Fruit fly (Drosophila melanogaster) whole organism, embryonic: Measurements from ENCODE around the gene Snx21.

Source experiments
- Adf1 ChIP-seq: fragments of 200-800 bp; sonication (Bioruptor generic); IDR thresholded peaks from 2 replicates; pipeline ENCODE4 v1.3.6; 2022; ENCODE audit warnings: missing biosample characterization, missing genetic modification characterization
- CG10543 ChIP-seq: fragments of 200-800 bp; sonication (Bioruptor generic); optimal IDR thresholded peaks from 3 replicates; lab custom pipeline; 2017; ENCODE audit warnings: missing biosample characterization, mild to moderate bottlenecking, missing genetic modification characterization, moderate library complexity
- CG10565 ChIP-seq: fragments of 200-800 bp; sonication (Bioruptor generic); optimal IDR thresholded peaks from 3 replicates; lab custom pipeline; 2016; ENCODE audit warnings: missing biosample characterization, mild to moderate bottlenecking, missing genetic modification characterization
- CG12391 ChIP-seq: fragments of 200-800 bp; sonication (Bioruptor generic); optimal IDR thresholded peaks from 3 replicates; lab custom pipeline; 2018; ENCODE audit warnings: missing biosample characterization, mild to moderate bottlenecking, missing genetic modification characterization, moderate library complexity
- CG13287 ChIP-seq: fragments of 200-800 bp; sonication (Bioruptor generic); IDR thresholded peaks from 2 replicates; pipeline ENCODE4 v1.3.6; 2022; ENCODE audit warnings: missing biosample characterization, missing genetic modification characterization; ENCODE audit not compliant: partially characterized antibody
- CG13296 ChIP-seq: fragments of 200-800 bp; sonication (Bioruptor generic); optimal IDR thresholded peaks from 3 replicates; lab custom pipeline; 2018; ENCODE audit warnings: missing biosample characterization, mild to moderate bottlenecking, missing genetic modification characterization
- CG14014 ChIP-seq: fragments of 200-800 bp; sonication (Bioruptor generic); IDR thresholded peaks from 2 replicates; pipeline ENCODE4 v1.3.6; 2022; ENCODE audit warnings: missing biosample characterization, missing genetic modification characterization
- CG14050 ChIP-seq: fragments of 200-800 bp; sonication (Bioruptor generic); IDR thresholded peaks from 3 replicates; pipeline ENCODE4 v1.3.6; 2022; ENCODE audit warnings: missing biosample characterization, missing genetic modification characterization
- CG1529 ChIP-seq: fragments of 200-800 bp; sonication (Bioruptor generic); optimal IDR thresholded peaks from 3 replicates; lab custom pipeline; 2018; ENCODE audit warnings: missing biosample characterization, missing genetic modification characterization
- CG17829 ChIP-seq: fragments of 200-800 bp; optimal IDR thresholded peaks from 2 replicates; lab custom pipeline; 2019; ENCODE audit warnings: missing biosample characterization, mild to moderate bottlenecking, missing genetic modification characterization, moderate library complexity
- CG31388 ChIP-seq: fragments of 200-800 bp; sonication (Bioruptor generic); optimal IDR thresholded peaks from 2 replicates; lab custom pipeline; 2016; ENCODE audit warnings: missing biosample characterization, missing genetic modification characterization
- CG32532 ChIP-seq: fragments of 200-800 bp; sonication (Bioruptor generic); IDR thresholded peaks from 2 replicates; pipeline ENCODE4 v1.3.6; 2022; ENCODE audit warnings: missing biosample characterization, missing genetic modification characterization
- CG32767 ChIP-seq: fragments of 200-800 bp; sonication (Bioruptor generic); IDR thresholded peaks from 2 replicates; pipeline ENCODE4 v1.3.6; 2022; ENCODE audit warnings: missing biosample characterization, missing genetic modification characterization
- CG33213 ChIP-seq: fragments of 200-800 bp; sonication (Bioruptor generic); optimal IDR thresholded peaks from 3 replicates; lab custom pipeline; 2016; ENCODE audit warnings: missing biosample characterization, missing genetic modification characterization
- CG33557 ChIP-seq: fragments of 200-800 bp; sonication (Bioruptor generic); optimal IDR thresholded peaks from 2 replicates; lab custom pipeline; 2019; ENCODE audit warnings: missing biosample characterization, mild to moderate bottlenecking, missing genetic modification characterization, moderate library complexity
- CG3407 ChIP-seq: fragments of 200-800 bp; sonication (Bioruptor generic); optimal IDR thresholded peaks from 2 replicates; lab custom pipeline; 2018; ENCODE audit warnings: missing biosample characterization, mild to moderate bottlenecking, missing genetic modification characterization
- CG3995 ChIP-seq: fragments of 200-800 bp; sonication (Bioruptor generic); optimal IDR thresholded peaks from 3 replicates; lab custom pipeline; 2016; ENCODE audit warnings: missing biosample characterization, missing genetic modification characterization
- CG6175 ChIP-seq: fragments of 200-800 bp; sonication (Bioruptor generic); IDR thresholded peaks from 3 replicates; pipeline ENCODE4 v1.3.6; 2022; ENCODE audit warnings: missing biosample characterization, missing genetic modification characterization
- CG6254 ChIP-seq: fragments of 200-800 bp; sonication (Bioruptor generic); optimal IDR thresholded peaks from 3 replicates; lab custom pipeline; 2017; ENCODE audit warnings: mild to moderate bottlenecking, missing biosample characterization, missing genetic modification reagents, missing genetic modification characterization
- CG7786 ChIP-seq: fragments of 200-800 bp; sonication (Bioruptor generic); optimal IDR thresholded peaks from 2 replicates; lab custom pipeline; 2016; ENCODE audit warnings: missing biosample characterization, missing genetic modification characterization
- Hmr ChIP-seq: fragments of 200-800 bp; sonication (Bioruptor generic); optimal IDR thresholded peaks from 3 replicates; lab custom pipeline; 2017; ENCODE audit warnings: mild to moderate bottlenecking, missing biosample characterization, missing genetic modification reagents, missing genetic modification characterization
- Myb ChIP-seq: fragments of 200-800 bp; sonication (Bioruptor generic); optimal IDR thresholded peaks from 2 replicates; lab custom pipeline; 2016; ENCODE audit warnings: missing biosample characterization, missing genetic modification characterization
- Poxn ChIP-seq: fragments of 200-800 bp; sonication (Bioruptor generic); IDR thresholded peaks from 2 replicates; pipeline ENCODE4 v1.3.6; 2022; ENCODE audit warnings: missing biosample characterization, missing genetic modification characterization
- Sry-β ChIP-seq: fragments of 200-800 bp; sonication (Bioruptor generic); optimal IDR thresholded peaks from 2 replicates; lab custom pipeline; 2018; ENCODE audit warnings: missing biosample characterization, mild to moderate bottlenecking, missing genetic modification characterization, moderate library complexity
- ab ChIP-seq: fragments of 200-800 bp; sonication (Bioruptor generic); optimal IDR thresholded peaks from 2 replicates; lab custom pipeline; 2016; ENCODE audit warnings: missing biosample characterization, missing genetic modification characterization
- abd-A ChIP-seq: fragments of 200-800 bp; sonication (Bioruptor generic); optimal IDR thresholded peaks from 3 replicates; lab custom pipeline; 2019; ENCODE audit warnings: missing biosample characterization, mild to moderate bottlenecking, missing genetic modification characterization, moderate library complexity
- amos ChIP-seq: fragments of 200-800 bp; sonication (Bioruptor generic); IDR thresholded peaks from 2 replicates; pipeline ENCODE4 v1.3.6; 2022; ENCODE audit warnings: missing biosample characterization, missing genetic modification characterization; ENCODE audit not compliant: partially characterized antibody
- aop ChIP-seq: fragments of 200-800 bp; sonication (Bioruptor generic); IDR thresholded peaks from 2 replicates; pipeline ENCODE4 v1.3.6; 2022; ENCODE audit warnings: missing biosample characterization, missing genetic modification characterization
- bab2 ChIP-seq: fragments of 200-800 bp; sonication (Bioruptor generic); optimal IDR thresholded peaks from 2 replicates; lab custom pipeline; 2016; ENCODE audit warnings: missing biosample characterization, missing genetic modification characterization
- cad ChIP-seq: fragments of >200 bp; optimal IDR thresholded peaks from 2 replicates; lab custom pipeline; 2017; ENCODE audit warnings: missing biosample characterization, missing genetic modification characterization
- cas ChIP-seq: fragments of 200-800 bp; sonication (Bioruptor generic); IDR thresholded peaks from 2 replicates; pipeline ENCODE4 v1.3.6; 2022; ENCODE audit warnings: missing biosample characterization, missing genetic modification characterization
- caup ChIP-seq: fragments of 200-800 bp; sonication (Bioruptor generic); optimal IDR thresholded peaks from 3 replicates; lab custom pipeline; 2017; ENCODE audit warnings: missing biosample characterization, mild to moderate bottlenecking, missing genetic modification characterization, moderate library complexity; ENCODE audit not compliant: severe bottlenecking
- cwo ChIP-seq: fragments of 200-800 bp; sonication (Bioruptor generic); optimal IDR thresholded peaks from 3 replicates; lab custom pipeline; 2017; ENCODE audit warnings: missing biosample characterization, missing genetic modification characterization, mild to moderate bottlenecking, moderate library complexity, missing genetic modification reagents
- en ChIP-seq: fragments of 200-800 bp; sonication (Bioruptor generic); optimal IDR thresholded peaks from 2 replicates; lab custom pipeline; 2016; ENCODE audit warnings: missing biosample characterization, missing genetic modification characterization
- fd64A ChIP-seq: fragments of 200-800 bp; sonication (Bioruptor generic); optimal IDR thresholded peaks from 3 replicates; lab custom pipeline; 2018; ENCODE audit warnings: missing biosample characterization, mild to moderate bottlenecking, missing genetic modification characterization
- knrl ChIP-seq: fragments of 200-800 bp; sonication (Bioruptor generic); IDR thresholded peaks from 3 replicates; pipeline ENCODE4 v1.3.6; 2022; ENCODE audit warnings: missing biosample characterization, missing genetic modification characterization; ENCODE audit not compliant: partially characterized antibody
- lab ChIP-seq: fragments of 200-800 bp; sonication (Bioruptor generic); optimal IDR thresholded peaks from 3 replicates; lab custom pipeline; 2017; ENCODE audit warnings: missing biosample characterization, missing genetic modification characterization, mild to moderate bottlenecking, moderate library complexity, missing genetic modification reagents
- lbe ChIP-seq: fragments of 200-800 bp; sonication (Bioruptor generic); optimal IDR thresholded peaks from 2 replicates; lab custom pipeline; 2016; ENCODE audit warnings: missing biosample characterization, mild to moderate bottlenecking, missing genetic modification characterization
- odd ChIP-seq: fragments of 200-800 bp; sonication (Bioruptor generic); optimal IDR thresholded peaks from 2 replicates; lab custom pipeline; 2017; ENCODE audit warnings: missing biosample characterization, mild to moderate bottlenecking, missing genetic modification characterization
- phol ChIP-seq: fragments of 200-800 bp; sonication (Bioruptor generic); optimal IDR thresholded peaks from 3 replicates; lab custom pipeline; 2018; ENCODE audit warnings: missing biosample characterization, mild to moderate bottlenecking, missing genetic modification characterization, moderate library complexity
- sd ChIP-seq: fragments of 200-800 bp; sonication (Bioruptor generic); optimal IDR thresholded peaks from 3 replicates; lab custom pipeline; 2018; ENCODE audit warnings: missing biosample characterization, mild to moderate bottlenecking, missing genetic modification characterization, moderate library complexity
- slbo ChIP-seq: fragments of 200-800 bp; sonication (Bioruptor generic); IDR thresholded peaks from 2 replicates; pipeline ENCODE4 v1.3.6; 2022; ENCODE audit warnings: missing biosample characterization, missing genetic modification characterization
- sug ChIP-seq: fragments of 200-800 bp; optimal IDR thresholded peaks from 2 replicates; lab custom pipeline; 2019; ENCODE audit warnings: missing biosample characterization, mild to moderate bottlenecking, missing genetic modification characterization, moderate library complexity
- tgo ChIP-seq: fragments of 200-800 bp; sonication (Bioruptor generic); IDR thresholded peaks from 3 replicates; pipeline ENCODE4 v1.3.6; 2022; ENCODE audit warnings: missing biosample characterization, missing genetic modification characterization
- tll ChIP-seq, 2 experiments: fragments of 200-800 bp in 1 of 2; fragments of >200 bp in 1 of 2; sonication (Bioruptor generic) in 1 of 2; optimal IDR thresholded peaks; 2 replicates each; lab custom pipeline; 2017 to 2019; ENCODE audit warnings: missing biosample characterization in 2 of 2, missing genetic modification characterization in 2 of 2, mild to moderate bottlenecking in 1 of 2, moderate library complexity in 1 of 2
- ttk ChIP-seq: fragments of 200-800 bp; sonication (Bioruptor generic); IDR thresholded peaks from 2 replicates; pipeline ENCODE4 v2.1.2; 2022; ENCODE audit warnings: missing biosample characterization, missing genetic modification characterization
- vfl ChIP-seq: fragments of 200-800 bp; sonication (Bioruptor generic); optimal IDR thresholded peaks from 2 replicates; lab custom pipeline; 2016; ENCODE audit warnings: missing biosample characterization, missing genetic modification characterization

The Snx21 gene

dm6 chr2L:2812137-2812536 lies 46.7 kb upstream of the Snx21 start, which contains the start of gene CG2964:
CG2964 (plus strand) TSS chr2L:2812437.
- TF ChIP-seq ttk (GFP tag; lab: Robert Waterston, UW) = no peak
- TF ChIP-seq CG17829 (tag; lab: Kevin White, UChicago) = no peak
- TF ChIP-seq CG14014 (GFP tag; lab: Robert Waterston, UW) = no peak

DNA sequence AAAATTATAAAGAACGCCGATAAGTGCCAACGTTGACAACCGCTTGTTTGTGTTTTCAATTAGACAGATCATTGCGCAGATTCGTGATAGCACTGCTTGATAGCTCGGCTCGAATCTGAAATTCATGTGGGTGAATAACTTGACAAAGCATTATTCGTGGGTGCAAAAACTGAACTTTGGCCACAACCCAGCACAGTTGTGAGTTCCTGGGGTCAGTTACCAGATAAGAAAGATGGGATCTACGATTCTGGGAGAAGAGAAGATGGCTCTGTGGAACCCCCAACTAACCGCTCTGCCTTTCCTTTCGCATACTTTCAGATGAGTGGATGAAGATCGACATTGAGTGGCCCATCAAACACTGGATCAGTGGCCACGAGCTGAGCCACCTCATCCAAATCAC lies 45.4 kb upstream of the Snx21 start:
- TF ChIP-seq sd (tag; lab: Kevin White, UChicago) (no peak), cad (GFP tag; lab: Kevin White, UChicago) (no peak), CG7786 (GFP tag; lab: Kevin White, UChicago) (no peak), CG6254 (GFP tag; lab: Kevin White, UChicago) (no peak), Hmr (GFP tag; lab: Kevin White, UChicago) (no peak), phol (no peak), Adf1 (GFP tag; lab: Robert Waterston, UW) (no peak), CG3995 (no peak), CG3407 (GFP tag; lab: Kevin White, UChicago) (no peak), bab2 (no peak), CG10565 (GFP tag; lab: Kevin White, UChicago) (no peak), Myb (GFP tag; lab: Kevin White, UChicago) (no peak), vfl (no peak), fd64A (GFP tag; lab: Kevin White, UChicago) (no peak), tgo (GFP tag; lab: Robert Waterston, UW) (no peak), CG13296 (no peak), en (no peak), CG33557 (GFP tag; lab: Kevin White, UChicago) (no peak)
- TF ChIP-seq, all 482 proteins: peak for 0

DNA sequence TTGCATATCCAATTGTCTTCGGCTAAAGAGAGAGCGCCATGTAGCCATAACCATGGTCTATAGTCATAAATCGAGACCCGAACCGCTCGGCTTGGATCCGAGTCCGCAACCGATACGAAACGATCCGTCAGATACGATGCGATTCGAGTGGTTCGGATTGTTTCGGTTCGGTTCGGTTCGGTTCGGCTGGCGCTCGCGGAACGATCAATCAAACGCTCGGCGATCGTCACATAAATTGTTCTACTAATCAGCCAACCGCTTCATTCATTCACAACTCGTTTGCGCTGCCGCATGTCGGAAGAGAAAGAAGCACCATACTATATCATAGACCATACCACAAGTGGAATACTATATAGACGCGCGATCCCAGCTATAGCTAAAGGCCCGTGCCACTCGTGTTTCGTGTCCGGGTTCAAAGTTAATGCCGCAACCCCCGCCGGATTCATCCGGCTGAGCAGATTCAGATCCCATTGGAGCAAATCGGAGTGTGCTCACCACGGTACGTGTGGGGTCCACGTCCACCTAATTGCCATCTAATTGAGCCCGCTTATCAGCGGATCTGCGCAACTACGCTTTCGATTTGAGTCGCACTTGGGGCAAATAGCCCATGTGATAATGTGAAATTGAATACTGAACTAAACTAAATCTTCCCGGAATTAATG lies 42.7 kb upstream of the Snx21 start:
- TF ChIP-seq CG6175 (GFP tag; lab: Robert Waterston, UW) (0 out of 3 replicates have a peak, but pooled peaks have one; percentile 15), abd-A (no peak), knrl (0 out of 3 replicates have a peak, but pooled peaks have one; percentile 21), cwo (GFP tag; lab: Kevin White, UChicago) (peak; percentile 38), CG10543 (GFP tag; lab: Kevin White, UChicago) (peak; percentile 4), tll (GFP tag; optimal IDR thresholded peaks at IDR 0.05; lab: Kevin White, UChicago) (no peak), CG31388 (GFP tag; lab: Kevin White, UChicago) (no peak), aop (GFP tag; lab: Robert Waterston, UW) (no peak), odd (GFP tag; lab: Kevin White, UChicago) (no peak), CG33213 (GFP tag; lab: Kevin White, UChicago) (no peak), Sry-β (GFP tag; lab: Kevin White, UChicago) (no peak), sug (tag; lab: Kevin White, UChicago) (peak; percentile 90), CG32532 (peak; percentile 21; the same call in 1 of the 2 replicates), CG32767 (GFP tag; lab: Robert Waterston, UW) (no peak), lab (peak; percentile 75), cad (GFP tag; lab: Kevin White, UChicago) (peak; percentile 73), CG1529 (no peak), slbo (GFP tag; lab: Robert Waterston, UW) (no peak), CG14014 (GFP tag; lab: Robert Waterston, UW) (no peak), CG12391 (tag; lab: Kevin White, UChicago) (no peak), CG13287 (peak; percentile 37; the same call in 1 of the 2 replicates), Poxn (GFP tag; lab: Robert Waterston, UW) (no peak), CG14050 (GFP tag; lab: Robert Waterston, UW) (peak; percentile 56; the same call in 2 of the 3 replicates), lbe (GFP tag; lab: Kevin White, UChicago) (no peak), ab (GFP tag; lab: Kevin White, UChicago) (no peak), caup (GFP tag; lab: Kevin White, UChicago) (peak; percentile 17), cas (no peak), amos (GFP tag; lab: Robert Waterston, UW) (peak; percentile 13; the same call in 1 of the 2 replicates)
